Worm (Caenorhabditis elegans) whole organism, L4/young adult: ENCODE results near the gene str-230.
"Not testable (repeated sequence)": the region's sequence is repeated elsewhere in the genome, so short reads cannot be mapped to it uniquely, and the experiment has no call there.

Experiments used
- W03F9.2 ChIP-seq: fragments of 150-350 bp; optimal IDR thresholded peaks from 2 replicates; lab custom pipeline; 2014; ENCODE audit warnings: missing biosample characterization, missing genetic modification characterization
- dao-5 ChIP-seq: sonication (generic microtip); optimal IDR thresholded peaks from 2 replicates; lab custom pipeline; 2016; ENCODE audit warnings: missing genotype, missing genetic modification characterization, moderate library complexity, missing compliant biosample characterization
- him-1 ChIP-seq: sonication (generic microtip); optimal IDR thresholded peaks from 2 replicates; lab custom pipeline; 2016; ENCODE audit warnings: missing genotype, missing genetic modification reagents, missing genetic modification characterization, missing compliant biosample characterization

Gene str-230

DNA sequence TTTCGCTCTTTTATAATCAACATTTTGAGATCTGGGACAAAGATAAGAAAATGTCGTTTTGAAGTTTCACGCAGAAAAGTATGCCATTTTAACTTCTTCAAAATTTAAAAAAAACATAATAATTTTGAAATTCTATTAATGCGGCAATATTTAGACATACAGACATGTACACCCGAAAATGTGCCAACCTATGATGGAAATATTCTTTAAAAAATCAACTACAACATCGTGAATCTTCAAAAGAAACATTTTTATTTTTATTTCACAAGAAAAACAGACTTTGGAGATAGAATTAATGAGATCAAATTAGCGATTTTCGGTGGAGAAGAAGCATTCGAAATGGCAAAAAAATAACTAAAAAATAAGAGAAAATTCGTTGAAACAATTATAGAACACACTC lies 4.5 kb upstream of the str-230 start, which contains the start of gene T16A9.5:
T16A9.5 (minus strand) TSS at position 101 of the 400 bp plus-strand sequence.
- TF ChIP-seq him-1 (tag; lab: Kevin White, UChicago) (no peak), dao-5 (tag; lab: Kevin White, UChicago) (no peak), W03F9.2 (tag; lab: Kevin White, UChicago) (no peak)

DNA sequence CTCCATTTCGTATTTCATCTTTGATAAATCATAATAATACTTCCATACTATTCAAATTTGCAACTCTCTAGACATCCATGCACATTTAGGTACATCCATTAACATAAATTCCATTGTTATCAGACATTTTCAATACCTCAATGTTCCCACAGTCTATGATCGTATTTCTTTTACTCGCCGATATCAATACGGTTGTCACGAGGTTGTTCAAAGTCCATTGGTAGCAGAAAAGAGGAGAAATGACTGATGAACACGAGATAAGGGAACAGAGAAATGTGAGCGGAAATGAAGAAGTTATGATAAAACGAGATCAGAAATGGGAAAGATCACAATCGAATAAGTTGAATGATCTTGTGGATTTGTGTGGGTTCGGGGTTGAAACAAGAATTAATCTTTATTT lies 2.2 kb upstream of the str-230 start:
- TF ChIP-seq dao-5 (tag; lab: Kevin White, UChicago) (no peak), him-1 (tag; lab: Kevin White, UChicago) (no peak), W03F9.2 (tag; lab: Kevin White, UChicago) (no peak)

DNA sequence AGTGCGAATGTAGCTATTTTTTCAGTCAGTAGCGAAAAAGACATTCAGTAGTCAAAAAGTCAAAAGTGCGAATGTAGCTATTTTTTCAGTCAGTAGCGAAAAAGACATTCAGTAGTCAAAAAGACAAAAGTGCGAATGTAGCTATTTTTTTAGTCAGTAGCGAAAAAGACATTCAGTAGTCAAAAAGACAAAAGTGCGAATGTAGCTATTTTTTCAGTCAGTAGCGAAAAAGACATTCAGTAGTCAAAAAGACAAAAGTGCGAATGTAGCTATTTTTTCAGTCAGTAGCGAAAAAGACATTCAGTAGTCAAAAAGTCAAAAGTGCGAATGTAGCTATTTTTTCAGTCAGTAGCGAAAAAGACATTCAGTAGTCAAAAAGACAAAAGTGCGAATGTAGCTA lies 5.4 kb downstream of the str-230 start, which contains the start of gene T16A9.3:
T16A9.3 (plus strand) TSS at position 301 of the 400 bp plus-strand sequence.
- TF ChIP-seq him-1, dao-5, W03F9.2 (tag; lab: Kevin White, UChicago): not testable (repeated sequence)

DNA sequence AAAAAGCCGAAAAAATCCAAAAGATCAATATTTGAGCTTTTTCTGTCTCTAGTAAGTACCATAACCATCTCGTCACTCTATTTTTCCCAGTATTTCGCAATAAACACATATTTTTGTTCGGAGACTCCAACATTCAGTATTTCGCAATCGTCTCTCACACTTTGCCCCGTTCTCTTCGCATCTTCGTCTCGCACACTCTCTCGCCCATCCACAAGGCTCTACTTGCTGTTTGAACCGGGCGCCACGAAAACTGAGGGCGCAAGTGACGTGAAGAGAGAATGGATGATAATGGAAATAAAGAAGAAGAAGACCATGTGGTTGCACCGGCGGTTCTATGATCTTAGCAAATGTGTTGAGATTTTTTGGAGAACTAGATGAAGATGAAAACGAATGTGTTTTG lies 10.6 kb downstream of the str-230 start:
- TF ChIP-seq dao-5 (tag; lab: Kevin White, UChicago) (no peak), W03F9.2 (tag; lab: Kevin White, UChicago) (peak; percentile 76), him-1 (tag; lab: Kevin White, UChicago) (peak; percentile 84)

- TF ChIP-seq W03F9.2 (tag; lab: Kevin White, UChicago) = no peak
- TF ChIP-seq him-1 (tag; lab: Kevin White, UChicago) = no peak
Observed at ce11 chrV:14197651-14198050, 13.0 kb downstream of the str-230 start.

ce11 chrV:14194514-14194913 lies 16.1 kb downstream of the str-230 start:
- no peak for TF ChIP-seq dao-5 (tag; lab: Kevin White, UChicago)
- no peak for TF ChIP-seq W03F9.2 (tag; lab: Kevin White, UChicago)
- TF ChIP-seq him-1 (tag; lab: Kevin White, UChicago) = no peak

- TF ChIP-seq W03F9.2 (tag; lab: Kevin White, UChicago) (peak; percentile 14), dao-5 (tag; lab: Kevin White, UChicago) (no peak), him-1 (tag; lab: Kevin White, UChicago) (peak; percentile 33)
Observed at ce11 chrV:14193451-14193850, 17.2 kb downstream of the str-230 start, which contains the start of gene atfs-1. atfs-1 (plus strand) TSS chrV:14193663.

DNA sequence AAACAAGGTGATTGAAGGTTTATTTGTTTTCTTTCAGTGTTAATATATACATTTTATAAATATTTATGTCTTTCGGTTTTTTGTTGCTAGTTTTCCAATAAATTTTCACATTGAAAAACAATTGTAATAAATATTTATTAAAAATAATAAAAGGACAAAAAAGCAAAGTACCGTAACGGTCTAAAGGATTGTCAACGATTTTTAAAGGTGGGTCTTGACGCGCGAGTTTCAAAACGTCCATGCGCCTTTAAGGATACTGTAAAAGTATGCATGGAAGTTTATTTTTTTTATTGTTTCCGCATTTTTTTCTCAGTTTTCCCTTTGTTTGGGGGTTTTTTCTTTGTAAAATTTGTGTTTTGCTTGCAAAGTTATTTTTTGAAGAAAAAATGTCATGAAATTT lies 17.8 kb downstream of the str-230 start:
- TF ChIP-seq W03F9.2 (tag; lab: Kevin White, UChicago) (peak; percentile 55), dao-5 (tag; lab: Kevin White, UChicago) (no peak), him-1 (tag; lab: Kevin White, UChicago) (no peak)

- no peak for TF ChIP-seq him-1 (tag; lab: Kevin White, UChicago)
- TF ChIP-seq W03F9.2 (tag; lab: Kevin White, UChicago) = no peak
- TF ChIP-seq dao-5 (tag; lab: Kevin White, UChicago) = no peak
Observed at ce11 chrV:14187104-14187503, 23.5 kb downstream of the str-230 start.

- TF ChIP-seq dao-5 (tag; lab: Kevin White, UChicago) (no peak), W03F9.2 (tag; lab: Kevin White, UChicago) (peak; percentile 60)
Observed at ce11 chrV:14185438-14185837, 25.2 kb downstream of the str-230 start, which contains the start of the genes trm-1 and ints-2. trm-1 (minus strand) TSS chrV:14185612. ints-2 (plus strand) TSS chrV:14185686.

DNA sequence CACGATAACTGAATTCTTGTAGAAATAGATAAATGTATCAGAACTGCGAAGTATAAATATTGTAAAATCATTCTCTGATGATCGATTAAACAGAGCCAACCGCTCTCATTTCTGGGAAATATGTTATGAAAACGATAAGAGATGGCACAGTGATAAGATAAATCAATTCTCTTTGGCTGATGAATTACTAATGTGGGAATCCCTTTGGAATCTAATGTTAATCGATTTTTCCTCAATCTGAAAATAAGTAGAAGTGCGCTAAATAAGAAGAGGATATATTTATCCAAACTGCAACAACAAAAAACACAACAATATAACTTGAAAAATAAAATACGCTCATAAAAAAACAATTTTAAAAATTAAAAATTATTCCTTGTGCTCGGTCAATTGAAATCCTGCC lies 27.8 kb downstream of the str-230 start, which contains the start of gene cest-2.3:
cest-2.3 (minus strand) TSS at position 101 of the 400 bp plus-strand sequence.
- TF ChIP-seq W03F9.2 (tag; lab: Kevin White, UChicago) = no peak
- no peak for TF ChIP-seq him-1 (tag; lab: Kevin White, UChicago)
- TF ChIP-seq dao-5 (tag; lab: Kevin White, UChicago) = no peak

DNA sequence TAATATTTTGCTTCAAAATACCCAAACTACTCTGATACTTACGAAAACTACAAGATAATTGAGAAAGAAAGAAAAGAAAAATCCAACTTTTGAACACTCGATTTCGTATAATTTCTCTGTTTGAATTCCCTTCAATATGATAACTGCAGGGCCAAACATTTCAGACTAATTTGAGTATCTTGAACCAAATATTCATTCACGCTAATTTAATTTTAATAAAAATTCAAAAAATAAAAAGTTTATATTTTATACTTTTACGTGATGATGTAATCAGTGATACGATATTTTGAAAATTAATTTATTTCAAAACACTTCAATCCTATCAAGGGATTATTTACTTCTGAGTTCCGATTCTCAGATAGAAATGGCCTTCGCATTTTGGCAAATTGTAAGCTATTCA lies 30.7 kb downstream of the str-230 start, which contains the start of gene ZC376.8:
ZC376.8 (plus strand) TSS at position 301 of the 400 bp plus-strand sequence.
- TF ChIP-seq him-1 (tag; lab: Kevin White, UChicago) = no peak
- no peak for TF ChIP-seq W03F9.2 (tag; lab: Kevin White, UChicago)
- no peak for TF ChIP-seq dao-5 (tag; lab: Kevin White, UChicago)

DNA sequence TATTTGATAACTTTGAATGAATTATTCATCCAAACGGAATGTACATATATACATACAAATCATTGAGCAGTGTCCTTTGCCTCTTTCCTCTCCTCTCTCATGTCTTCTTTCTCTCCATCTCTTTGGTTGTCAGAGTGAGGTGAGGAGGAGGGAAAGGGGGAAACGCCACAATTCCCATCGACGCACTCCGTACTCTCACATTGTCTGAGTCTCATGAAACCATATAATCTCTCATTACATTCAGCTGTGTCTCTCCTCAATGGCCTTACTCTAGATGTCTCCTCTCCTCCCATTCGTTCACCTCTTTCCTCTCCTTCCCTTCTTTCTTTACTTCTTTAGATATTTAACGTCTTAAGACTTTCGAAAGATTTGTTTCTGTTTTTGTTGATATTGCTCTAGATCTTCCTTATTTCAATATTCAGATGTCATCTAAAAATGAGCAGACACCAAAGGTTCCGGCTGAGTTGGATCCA lies 33.0 kb downstream of the str-230 start, which contains the start of gene ceh-74:
ceh-74 (plus strand) TSS at position 423 of the 473 bp plus-strand sequence.
- TF ChIP-seq dao-5 (tag; lab: Kevin White, UChicago) (no peak), W03F9.2 (tag; lab: Kevin White, UChicago) (no peak), him-1 (tag; lab: Kevin White, UChicago) (no peak)

ce11 chrV:14176572-14176971 lies 34.1 kb downstream of the str-230 start:
- no peak for TF ChIP-seq W03F9.2 (tag; lab: Kevin White, UChicago)
- no peak for TF ChIP-seq dao-5 (tag; lab: Kevin White, UChicago)
- TF ChIP-seq him-1 (tag; lab: Kevin White, UChicago) = no peak
